Fruit fly (Drosophila melanogaster) whole organism, wandering third instar larva: Measurements from ENCODE around the gene CG34300.

ENCODE experiments used
- Abd-B ChIP-seq: fragments of >200 bp; optimal IDR thresholded peaks from 2 replicates; lab custom pipeline; 2017; ENCODE audit warnings: missing biosample characterization, missing genetic modification characterization
- CG9705 ChIP-seq: fragments of 200-800 bp; sonication (Bioruptor generic); optimal IDR thresholded peaks from 2 replicates; lab custom pipeline; 2018; ENCODE audit warnings: missing biosample characterization, mild to moderate bottlenecking, missing genetic modification characterization
- CrebA ChIP-seq: fragments of 200-800 bp; sonication (Bioruptor generic); optimal IDR thresholded peaks from 2 replicates; lab custom pipeline; 2016; ENCODE audit warnings: missing biosample characterization, mild to moderate bottlenecking, missing genetic modification characterization, borderline replicate concordance
- Dfd ChIP-seq: fragments of >200 bp; optimal IDR thresholded peaks from 2 replicates; lab custom pipeline; 2017; ENCODE audit warnings: missing biosample characterization, missing genetic modification characterization
- Dif ChIP-seq: fragments of 200-275, 200-300 bp; sonication (Bioruptor generic); optimal IDR thresholded peaks from 2 replicates; lab custom pipeline; 2018; ENCODE audit warnings: missing biosample characterization, missing genetic modification characterization; ENCODE audit not compliant: partially characterized antibody
- GATAd ChIP-seq: sonication (Bioruptor generic); optimal IDR thresholded peaks from 2 replicates; lab custom pipeline; 2016; ENCODE audit warnings: missing biosample characterization, missing genetic modification characterization
- HLH106 ChIP-seq: fragments of 200-800 bp; optimal IDR thresholded peaks from 3 replicates; lab custom pipeline; 2019; ENCODE audit warnings: missing biosample characterization, mild to moderate bottlenecking, missing genetic modification characterization, moderate library complexity
- Hnf4 ChIP-seq: fragments of 200-800 bp; sonication (Bioruptor generic); optimal IDR thresholded peaks from 2 replicates; lab custom pipeline; 2016; ENCODE audit warnings: missing biosample characterization, mild to moderate bottlenecking, missing genetic modification characterization
- Hr78 ChIP-seq: fragments of >200 bp; optimal IDR thresholded peaks from 2 replicates; lab custom pipeline; 2017; ENCODE audit warnings: missing biosample characterization, missing genetic modification characterization
- Hr83 ChIP-seq: fragments of 200-300 bp; sonication (Bioruptor generic); optimal IDR thresholded peaks from 2 replicates; lab custom pipeline; 2016; ENCODE audit warnings: missing biosample characterization, mild to moderate bottlenecking, missing genetic modification characterization, moderate library complexity; ENCODE audit not compliant: poor library complexity, severe bottlenecking
- Jra ChIP-seq: sonication (Bioruptor generic); optimal IDR thresholded peaks from 2 replicates; lab custom pipeline; 2016; ENCODE audit warnings: missing biosample characterization, missing genetic modification characterization
- Mio ChIP-seq: sonication (Bioruptor generic); optimal IDR thresholded peaks from 2 replicates; lab custom pipeline; 2016; ENCODE audit warnings: missing biosample characterization, missing genetic modification characterization
- OdsH ChIP-seq: fragments of 200-800 bp; sonication (Bioruptor generic); optimal IDR thresholded peaks from 2 replicates; lab custom pipeline; 2016; ENCODE audit warnings: missing biosample characterization, mild to moderate bottlenecking, missing genetic modification characterization
- Rel ChIP-seq, 2 experiments: fragments of 200-800 bp; sonication (Bioruptor generic) in 1 of 2; optimal IDR thresholded peaks; 2 replicates in 1 of 2; 3 replicates in 1 of 2; lab custom pipeline; 2016 to 2019; ENCODE audit warnings: mild to moderate bottlenecking in 2 of 2, missing biosample characterization in 2 of 2, missing genetic modification characterization in 2 of 2, moderate library complexity in 1 of 2
- Sp1 ChIP-seq: fragments of 200-800 bp; sonication (Bioruptor generic); optimal IDR thresholded peaks from 3 replicates; lab custom pipeline; 2019; ENCODE audit warnings: missing biosample characterization, mild to moderate bottlenecking, missing genetic modification characterization, moderate library complexity
- Vsx2 ChIP-seq: fragments of 200-300, 225-300 bp; sonication (Bioruptor generic); optimal IDR thresholded peaks from 2 replicates; lab custom pipeline; 2018; ENCODE audit warnings: missing biosample characterization, missing genetic modification characterization; ENCODE audit not compliant: partially characterized antibody
- br ChIP-seq: fragments of 200-800 bp; sonication (Bioruptor generic); optimal IDR thresholded peaks from 2 replicates; lab custom pipeline; 2016; ENCODE audit warnings: missing biosample characterization, missing genetic modification characterization
- brk ChIP-seq: fragments of 200-800 bp; sonication (Bioruptor generic); optimal IDR thresholded peaks from 2 replicates; lab custom pipeline; 2016; ENCODE audit warnings: missing biosample characterization, mild to moderate bottlenecking, missing genetic modification characterization
- dl ChIP-seq, 2 experiments: fragments of 175-275, 200-275 bp in 1 of 2; fragments of 200-275 bp in 1 of 2; sonication (Bioruptor generic); optimal IDR thresholded peaks; lab custom pipeline; 2018; ENCODE audit warnings: mild to moderate bottlenecking in 2 of 2, missing biosample characterization in 2 of 2, missing genetic modification characterization in 2 of 2, moderate library complexity in 2 of 2; ENCODE audit not compliant: partially characterized antibody in 2 of 2, insufficient read depth in 1 of 2
- dmrt93B ChIP-seq: fragments of 200-800 bp; sonication (Bioruptor generic); optimal IDR thresholded peaks from 2 replicates; lab custom pipeline; 2018; ENCODE audit warnings: missing biosample characterization, mild to moderate bottlenecking, missing genetic modification characterization
- ey ChIP-seq: fragments of 200-800 bp; sonication (Bioruptor generic); optimal IDR thresholded peaks from 2 replicates; lab custom pipeline; 2016; ENCODE audit warnings: missing biosample characterization, missing genetic modification characterization
- foxo ChIP-seq, 2 experiments: fragments of 200-800 bp; sonication (Bioruptor generic); optimal IDR thresholded peaks; 2 replicates in 1 of 2; 3 replicates in 1 of 2; lab custom pipeline; 2016 to 2017; ENCODE audit warnings: missing biosample characterization in 2 of 2, missing genetic modification characterization in 2 of 2
- fru ChIP-seq: fragments of 200-800 bp; sonication (Bioruptor generic); optimal IDR thresholded peaks from 3 replicates; lab custom pipeline; 2016; ENCODE audit warnings: missing biosample characterization, mild to moderate bottlenecking, missing genetic modification characterization
- h ChIP-seq: fragments of 200-800 bp; sonication (Bioruptor generic); optimal IDR thresholded peaks from 3 replicates; lab custom pipeline; 2016; ENCODE audit warnings: missing biosample characterization, mild to moderate bottlenecking, missing genetic modification characterization
- jim ChIP-seq: fragments of 175-275, 200-325 bp; sonication (Bioruptor generic); optimal IDR thresholded peaks from 2 replicates; lab custom pipeline; 2016; ENCODE audit warnings: missing biosample characterization, mild to moderate bottlenecking, missing genetic modification characterization
- lola ChIP-seq: fragments of >200 bp; optimal IDR thresholded peaks from 2 replicates; lab custom pipeline; 2017; ENCODE audit warnings: missing biosample characterization, missing genetic modification characterization
- pan ChIP-seq: fragments of >200 bp; optimal IDR thresholded peaks from 2 replicates; lab custom pipeline; 2017
- psq ChIP-seq: fragments of 200-800 bp; sonication (Bioruptor generic); optimal IDR thresholded peaks from 3 replicates; lab custom pipeline; 2017; ENCODE audit warnings: missing biosample characterization, mild to moderate bottlenecking, missing genetic modification characterization, moderate library complexity
- rgr ChIP-seq: fragments of 200-800 bp; sonication (Bioruptor generic); optimal IDR thresholded peaks from 3 replicates; lab custom pipeline; 2016; ENCODE audit warnings: missing biosample characterization, mild to moderate bottlenecking, missing genetic modification characterization
- sage ChIP-seq: fragments of 200-800 bp; sonication (Bioruptor generic); optimal IDR thresholded peaks from 2 replicates; lab custom pipeline; 2016; ENCODE audit warnings: missing biosample characterization, mild to moderate bottlenecking, missing genetic modification characterization
- sv ChIP-seq: fragments of 200-800 bp; sonication (Bioruptor generic); optimal IDR thresholded peaks from 3 replicates; lab custom pipeline; 2016; ENCODE audit warnings: missing biosample characterization, missing genetic modification characterization
- usp ChIP-seq: fragments of >200 bp; optimal IDR thresholded peaks from 2 replicates; lab custom pipeline; 2017; ENCODE audit warnings: missing biosample characterization, missing genetic modification characterization
- woc ChIP-seq: sonication (Bioruptor generic); optimal IDR thresholded peaks from 2 replicates; lab custom pipeline; 2016; ENCODE audit warnings: missing biosample characterization, mild to moderate bottlenecking, missing genetic modification characterization

The CG34300 gene

DNA sequence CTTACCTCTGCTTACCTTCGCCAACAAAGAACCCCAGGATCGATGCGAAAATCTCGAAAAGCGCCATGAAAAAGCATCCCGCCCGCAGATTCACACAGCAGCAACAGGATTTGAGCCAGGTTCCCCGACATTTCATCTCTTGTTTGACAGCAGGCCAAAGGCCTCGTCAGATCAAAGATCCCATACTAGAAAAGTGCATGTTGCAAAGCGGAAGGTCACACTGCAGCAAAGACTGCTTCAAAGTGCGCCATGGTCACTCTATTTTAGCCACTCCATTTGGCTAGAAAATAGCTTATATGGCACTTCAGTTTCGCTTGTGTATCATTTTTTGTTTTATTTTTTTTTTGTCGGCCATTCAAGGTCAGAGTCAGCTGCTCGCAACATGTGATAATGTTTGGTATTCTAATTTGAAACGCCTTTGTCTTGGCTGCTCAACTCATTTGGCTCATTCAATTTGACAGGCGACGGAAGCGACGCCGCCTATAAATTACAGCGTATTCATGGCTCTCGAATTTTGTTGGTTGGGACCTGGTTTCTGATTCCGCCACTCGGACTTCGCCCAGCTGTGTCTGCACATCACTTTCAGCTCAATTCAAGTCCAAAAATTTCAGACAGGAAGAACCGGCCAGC is at the start of gene CG34300:
TSS of gene CG34300 (minus strand) at position 136 of the 630 bp plus-strand sequence.
- TF ChIP-seq br (GFP tag; lab: Kevin White, UChicago), result no peak
- TF ChIP-seq HLH106 (tag; lab: Kevin White, UChicago), result no peak
- no peak for TF ChIP-seq Dfd (GFP tag; lab: Kevin White, UChicago)
- TF ChIP-seq Vsx2 (GFP tag; lab: Kevin White, UChicago), result no peak

DNA sequence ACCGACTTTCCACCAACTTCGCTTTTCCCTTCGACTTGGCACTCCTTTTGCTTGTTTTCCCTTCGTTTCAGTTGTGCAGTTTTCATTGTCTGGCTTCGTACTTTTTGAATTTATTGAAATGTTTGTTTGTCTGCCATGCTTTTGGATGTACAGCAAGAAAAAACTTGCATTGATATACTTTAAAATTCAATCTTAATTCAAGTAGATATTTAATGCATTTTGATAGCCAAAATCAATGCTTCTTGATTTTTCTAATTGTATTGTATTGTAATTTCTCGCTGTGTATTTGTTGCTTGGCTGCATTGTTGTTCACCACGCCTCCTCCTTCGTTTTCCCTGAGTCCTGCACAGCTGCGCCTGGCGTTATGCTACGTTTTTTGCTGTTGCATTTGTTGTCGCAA is 48.3 kb upstream of the CG34300 start:
- TF ChIP-seq fru (GFP tag; lab: Kevin White, UChicago) (peak; percentile 10), CrebA (GFP tag; lab: Kevin White, UChicago) (no peak), Hr83 (GFP tag; lab: Kevin White, UChicago) (no peak), Sp1 (GFP tag; lab: Kevin White, UChicago) (no peak), h (GFP tag; lab: Kevin White, UChicago) (no peak), sage (GFP tag; lab: Kevin White, UChicago) (no peak), Rel (GFP tag; optimal IDR thresholded peaks at IDR 0.05; lab: Kevin White, UChicago) (no peak), Rel (tag; optimal IDR thresholded peaks at IDR 0.05; lab: Kevin White, UChicago) (no peak), Hnf4 (GFP tag; lab: Kevin White, UChicago) (peak; percentile 8), pan (lab: Kevin White, UChicago) (no peak), Vsx2 (GFP tag; lab: Kevin White, UChicago) (no peak), ey (GFP tag; lab: Kevin White, UChicago) (no peak), Mio (no peak), jim (GFP tag; lab: Kevin White, UChicago) (no peak), Dif (GFP tag; lab: Kevin White, UChicago) (no peak), Jra (GFP tag; lab: Kevin White, UChicago) (no peak), dmrt93B (GFP tag; lab: Kevin White, UChicago) (no peak), rgr (GFP tag; lab: Kevin White, UChicago) (peak; percentile 1), foxo (GFP tag; optimal IDR thresholded peaks at IDR 0.05; lab: Kevin White, UChicago) (peak in 1 of 2 experiments; percentile 16), Hr78 (GFP tag; lab: Kevin White, UChicago) (no peak), brk (GFP tag; lab: Kevin White, UChicago) (no peak), CG9705 (GFP tag; lab: Kevin White, UChicago) (no peak), usp (GFP tag; lab: Kevin White, UChicago) (no peak), psq (GFP tag; lab: Kevin White, UChicago) (no peak)

DNA sequence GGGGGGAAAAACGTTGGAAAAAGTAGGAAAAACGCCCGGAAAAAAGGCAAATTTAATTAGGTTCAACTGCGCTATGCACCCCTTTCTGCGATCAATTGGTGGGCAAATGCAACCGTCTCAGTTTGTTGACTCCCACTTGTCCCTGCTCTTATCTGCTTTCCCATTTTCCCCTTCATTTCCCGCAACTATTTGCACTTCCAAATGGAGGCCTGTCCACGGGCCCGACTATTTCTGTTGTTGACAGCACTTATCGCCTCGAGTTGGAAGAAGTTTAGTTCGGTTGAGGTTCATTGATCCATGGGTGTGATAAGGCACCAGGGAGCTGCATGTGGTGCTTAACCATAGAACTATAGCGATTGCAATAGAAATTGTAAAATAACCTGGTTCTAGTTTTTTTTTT is 46.2 kb upstream of the CG34300 start:
- TF ChIP-seq Abd-B (GFP tag; lab: Kevin White, UChicago) (no peak), sage (GFP tag; lab: Kevin White, UChicago) (no peak)

DNA sequence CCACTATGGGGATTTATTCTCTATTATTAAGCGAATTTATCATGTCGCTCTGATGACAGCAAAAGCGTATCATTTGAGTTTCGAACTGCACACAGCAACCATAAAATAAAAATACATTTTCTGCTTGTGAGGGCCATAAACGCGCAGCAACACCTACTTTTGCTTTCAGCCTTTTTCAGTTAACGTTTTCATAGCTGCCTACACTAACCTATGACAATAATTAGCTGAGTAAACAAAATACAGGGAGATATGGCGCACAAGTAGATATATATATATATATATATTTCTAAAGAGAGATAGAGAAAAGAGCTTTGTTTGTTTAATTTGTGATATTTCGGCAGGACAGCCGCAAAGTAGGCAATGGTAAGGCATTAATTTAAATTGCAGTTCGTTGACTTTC is 39.0 kb upstream of the CG34300 start:
- TF ChIP-seq Vsx2 (GFP tag; lab: Kevin White, UChicago), result peak; percentile 69
- no peak for TF ChIP-seq brk (GFP tag; lab: Kevin White, UChicago)

DNA sequence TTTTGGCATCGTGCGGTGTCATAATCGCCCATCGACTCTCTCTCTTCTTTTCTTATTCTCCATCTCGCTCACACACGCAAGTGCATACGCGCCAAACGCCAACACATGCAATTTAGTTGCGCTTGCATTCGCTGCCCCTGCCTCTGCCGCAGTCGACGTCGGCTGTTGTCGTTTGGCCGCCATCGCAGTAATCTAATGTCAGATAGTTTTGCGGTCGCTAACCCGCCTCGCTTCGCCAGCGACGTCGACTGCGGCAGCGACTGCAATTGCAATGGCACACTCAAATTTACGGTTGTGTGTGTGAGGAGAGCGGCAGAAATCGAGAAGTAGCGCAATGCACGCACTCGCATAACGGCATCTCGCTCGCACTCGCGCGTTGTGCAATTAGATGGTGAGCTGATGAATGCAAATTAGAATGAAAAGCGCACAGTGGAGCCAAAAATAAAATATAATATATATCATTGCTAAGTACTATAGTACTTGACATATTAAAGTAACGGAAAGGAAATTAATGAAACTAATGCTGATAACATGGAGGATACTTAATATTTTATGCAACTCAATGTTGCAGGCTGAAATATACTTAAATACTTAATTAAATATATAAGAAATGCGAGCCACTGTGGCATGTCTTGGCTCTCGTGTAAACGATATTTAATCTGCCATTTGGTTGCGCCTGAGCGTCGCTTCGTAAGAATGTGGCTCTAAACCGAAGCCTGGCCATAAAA is 37.9 kb upstream of the CG34300 start:
- TF ChIP-seq dmrt93B (GFP tag; lab: Kevin White, UChicago), result no peak
- TF ChIP-seq psq (GFP tag; lab: Kevin White, UChicago), result no peak
- no peak for TF ChIP-seq ey (GFP tag; lab: Kevin White, UChicago)
- no peak for TF ChIP-seq Abd-B (GFP tag; lab: Kevin White, UChicago)
- TF ChIP-seq CrebA (GFP tag; lab: Kevin White, UChicago), result no peak
- TF ChIP-seq Vsx2 (GFP tag; lab: Kevin White, UChicago), result no peak
- TF ChIP-seq GATAd (GFP tag; lab: Kevin White, UChicago), result no peak
- TF ChIP-seq br (GFP tag; lab: Kevin White, UChicago), result no peak
- TF ChIP-seq rgr (GFP tag; lab: Kevin White, UChicago), result no peak
- no peak for TF ChIP-seq lola
- TF ChIP-seq woc (GFP tag; lab: Kevin White, UChicago), result no peak
- no peak for TF ChIP-seq Dfd (GFP tag; lab: Kevin White, UChicago)
- no peak for TF ChIP-seq OdsH (GFP tag; lab: Kevin White, UChicago)
- TF ChIP-seq dl (GFP tag; optimal IDR thresholded peaks at IDR 0.05; lab: Kevin White, UChicago; ENCODE audit: insufficient read depth in 1 of 2, partially characterized antibody in 2 of 2), result no peak
- TF ChIP-seq sv (GFP tag; lab: Kevin White, UChicago), result no peak
- TF ChIP-seq fru (GFP tag; lab: Kevin White, UChicago), result no peak
